Worm (Caenorhabditis elegans): Measurements from ENCODE around the gene srj-13.

- no peak for TF ChIP-seq ztf-11 (tag; optimal IDR thresholded peaks at IDR 0.05)
- no peak for TF ChIP-seq R02D3.7 (tag; optimal IDR thresholded peaks at IDR 0.05)
- peak; percentile 22 for TF ChIP-seq egl-27 (tag; optimal IDR thresholded peaks at IDR 0.05)
Observed at ce11 chrV:7415780-7416428, 13.4 kb downstream of the srj-13 start, which contains the start of gene F18E3.13.

Data from whole organism, L3 larva.